Worm (Caenorhabditis elegans) whole organism, L4/young adult: Measurements from ENCODE around the gene F36H12.4.
"Not testable (repeated sequence)": the region's sequence is repeated elsewhere in the genome, so short reads cannot be mapped to it uniquely, and the experiment has no call there.

Source experiments
- W03F9.2 ChIP-seq: fragments of 150-350 bp; optimal IDR thresholded peaks from 2 replicates; lab custom pipeline; 2014; ENCODE audit warnings: missing biosample characterization, missing genetic modification characterization
- dao-5 ChIP-seq: sonication (generic microtip); optimal IDR thresholded peaks from 2 replicates; lab custom pipeline; 2016; ENCODE audit warnings: missing genotype, missing genetic modification characterization, moderate library complexity, missing compliant biosample characterization
- him-1 ChIP-seq: sonication (generic microtip); optimal IDR thresholded peaks from 2 replicates; lab custom pipeline; 2016; ENCODE audit warnings: missing genotype, missing genetic modification reagents, missing genetic modification characterization, missing compliant biosample characterization

- TF ChIP-seq him-1 (tag; lab: Kevin White, UChicago); dao-5 (tag; lab: Kevin White, UChicago); W03F9.2: not testable (repeated sequence)
Measured at ce11 chrIV:5256731-5257130, 12.2 kb upstream of the F36H12.4 start, which contains the start of gene F36H12.9.
